Fruit fly (Drosophila melanogaster): Measurements from ENCODE around the gene mRpL38.
A peak's percentile ranks its signal among the peaks of the same experiment; 100 is the strongest.

mRpL38 gene

dm6 chrX:14226093-14226492 is at the start of gene mRpL38:
Gene mRpL38, plus strand, starts transcription at chrX:14226289.
- TF ChIP-seq CG14710 (tag; optimal IDR thresholded peaks at IDR 0.05) (peak; percentile 0), CG4424 (GFP tag; optimal IDR thresholded peaks at IDR 0.05) (no peak), CG3847 (GFP tag; IDR thresholded peaks at IDR 0.05) (peak; percentile 29; the same call in 1 of the 2 replicates), MESR4 (GFP tag; optimal IDR thresholded peaks at IDR 0.05) (peak; percentile 79), CG42726 (GFP tag; IDR thresholded peaks at IDR 0.05; ENCODE audit: partially characterized antibody) (0 out of 2 replicates have a peak, but pooled peaks have one; percentile 26), Med (GFP tag) (peak; percentile 31), Dref (GFP tag; IDR thresholded peaks at IDR 0.05) (peak; percentile 66), Dll (GFP tag; IDR thresholded peaks at IDR 0.05; ENCODE audit: partially characterized antibody) (0 out of 4 replicates have a peak, but pooled peaks have one; percentile 27), CG2116 (GFP tag; optimal IDR thresholded peaks at IDR 0.05) (peak; percentile 10), E2f2 (GFP tag; IDR thresholded peaks at IDR 0.05) (peak; percentile 92), Sry-δ (GFP tag; optimal IDR thresholded peaks at IDR 0.05) (peak; percentile 12), CG13287 (GFP tag; IDR thresholded peaks at IDR 0.05; ENCODE audit: partially characterized antibody) (peak; percentile 27), YL-1 (GFP tag; optimal IDR thresholded peaks at IDR 0.05) (peak; percentile 52), BEAF-32 (GFP tag; optimal IDR thresholded peaks at IDR 0.05) (peak; percentile 49), CG12299 (tag; optimal IDR thresholded peaks at IDR 0.05) (no peak), Pdp1 (GFP tag; optimal IDR thresholded peaks at IDR 0.05) (peak in 1 of 2 experiments; percentile 69), Ets97D (GFP tag; optimal IDR thresholded peaks at IDR 0.05) (peak; percentile 18), CG4617 (GFP tag; optimal IDR thresholded peaks at IDR 0.05; ENCODE audit: borderline replicate concordance) (peak; percentile 63), gfzf (GFP tag; optimal IDR thresholded peaks at IDR 0.05) (peak; percentile 5), MBD-R2 (GFP tag; IDR thresholded peaks at IDR 0.05) (peak; percentile 74), Dp (GFP tag; optimal IDR thresholded peaks at IDR 0.05) (peak; percentile 88), trem (tag; optimal IDR thresholded peaks at IDR 0.05) (peak; percentile 36), pzg (GFP tag; optimal IDR thresholded peaks at IDR 0.05) (peak; percentile 54), CG10274 (GFP tag; optimal IDR thresholded peaks at IDR 0.05) (no peak), Dip3 (GFP tag; optimal IDR thresholded peaks at IDR 0.05) (no peak), CG33213 (GFP tag; optimal IDR thresholded peaks at IDR 0.05) (no peak), CG4730 (GFP tag; IDR thresholded peaks at IDR 0.05) (no peak), nerfin-1 (tag; optimal IDR thresholded peaks at IDR 0.05) (peak; percentile 7), CG14860 (GFP tag; IDR thresholded peaks at IDR 0.05; ENCODE audit: partially characterized antibody) (no peak), chinmo (GFP tag; IDR thresholded peaks at IDR 0.05; ENCODE audit: partially characterized antibody) (0 out of 4 replicates have a peak, but pooled peaks have one; percentile 9), stwl (tag; optimal IDR thresholded peaks at IDR 0.05) (peak; percentile 41), Opbp (GFP tag; IDR thresholded peaks at IDR 0.05; ENCODE audit: partially characterized antibody) (peak; percentile 30; the same call in 1 of the 3 replicates), bigmax (GFP tag; optimal IDR thresholded peaks at IDR 0.05) (no peak), Scr (GFP tag; IDR thresholded peaks at IDR 0.05; ENCODE audit: partially characterized antibody) (peak; percentile 17)

dm6 chrX:14176623-14177022 is 49.5 kb upstream of the mRpL38 start, which contains the start of gene CG11581:
Gene CG11581, plus strand, starts transcription at chrX:14176923.
- no peak for TF ChIP-seq CG12104 (GFP tag; optimal IDR thresholded peaks at IDR 0.05)
- TF ChIP-seq zfh2 (GFP tag; optimal IDR thresholded peaks at IDR 0.05): no peak
- no peak for TF ChIP-seq Dbx (GFP tag; IDR thresholded peaks at IDR 0.05)
- TF ChIP-seq CG10543 (GFP tag; optimal IDR thresholded peaks at IDR 0.05): no peak
- TF ChIP-seq CG2712 (tag; optimal IDR thresholded peaks at IDR 0.05): no peak
- TF ChIP-seq CG2889 (GFP tag; IDR thresholded peaks at IDR 0.05): no peak
- TF ChIP-seq CG8290 (GFP tag; optimal IDR thresholded peaks at IDR 0.05): no peak
- no peak for TF ChIP-seq CG8290 (tag; optimal IDR thresholded peaks at IDR 0.05)
- no peak for TF ChIP-seq sna (GFP tag; IDR thresholded peaks at IDR 0.05; ENCODE audit: partially characterized antibody)

Data from whole organism, embryonic.